Worm (Caenorhabditis elegans) whole organism, L4 larva: Measurements from ENCODE around the gene C05E11.7.

ENCODE experiments used
- F44E2.7 ChIP-seq: fragments of 200-800 bp; sonication (Bioruptor generic); IDR thresholded peaks from 2 replicates; pipeline ENCODE4 v2.1.2; 2022; ENCODE audit warnings: missing genetic modification characterization, missing compliant biosample characterization
- R02D3.7 ChIP-seq: fragments of 150-350 bp; sonication (generic microtip); optimal IDR thresholded peaks from 3 replicates; lab custom pipeline; 2014; ENCODE audit warnings: missing biosample characterization, missing genetic modification characterization
- T20F7.1 ChIP-seq: fragments of 200-800 bp; sonication (Bioruptor generic); optimal IDR thresholded peaks from 2 replicates; lab custom pipeline; 2018; ENCODE audit warnings: mild to moderate bottlenecking, missing genetic modification characterization, missing compliant biosample characterization
- Y105C5A.15 ChIP-seq: fragments of 200-800 bp; sonication (Bioruptor generic); IDR thresholded peaks from 2 replicates; pipeline ENCODE4 v1.3.6; 2022; ENCODE audit warnings: missing genetic modification characterization, missing compliant biosample characterization
- aha-1 ChIP-seq: fragments of 150-350 bp; peaks from one replicate; lab custom pipeline; 2014; ENCODE audit warnings: missing biosample characterization, missing genetic modification characterization
- aly-2 ChIP-seq: sonication (generic microtip); optimal IDR thresholded peaks from 2 replicates; lab custom pipeline; 2018; ENCODE audit warnings: missing biosample characterization, missing genetic modification characterization
- attf-4 ChIP-seq: sonication (generic microtip); optimal IDR thresholded peaks from 3 replicates; lab custom pipeline; 2017; ENCODE audit warnings: missing biosample characterization, missing genetic modification characterization
- ceh-32 ChIP-seq: sonication (generic microtip); optimal IDR thresholded peaks from 2 replicates; lab custom pipeline; 2016; ENCODE audit warnings: mild to moderate bottlenecking, missing genetic modification characterization, missing compliant biosample characterization; ENCODE audit not compliant: poor library complexity
- ceh-82 ChIP-seq: sonication (generic microtip); optimal IDR thresholded peaks from 2 replicates; lab custom pipeline; 2017; ENCODE audit warnings: missing biosample characterization, missing genetic modification characterization
- ces-1 ChIP-seq: fragments of 150-350 bp; sonication (generic microtip); optimal IDR thresholded peaks from 4 replicates; lab custom pipeline; 2014; ENCODE audit warnings: missing biosample characterization, missing genetic modification reagents, missing genetic modification characterization
- daf-16 ChIP-seq, 3 experiments: sonication (generic microtip); optimal IDR thresholded peaks; 2 replicates each; lab custom pipeline; 2016 to 2017; ENCODE audit warnings: missing genetic modification characterization in 3 of 3, missing genetic modification reagents in 3 of 3, mild to moderate bottlenecking in 2 of 3, missing compliant biosample characterization in 2 of 3, missing biosample characterization in 1 of 3, moderate library complexity in 1 of 3
- daf-8 ChIP-seq: fragments of 200-800 bp; sonication (Bioruptor generic); IDR thresholded peaks from 2 replicates; pipeline ENCODE4 v1.3.6; 2022; ENCODE audit warnings: missing genetic modification characterization, missing compliant biosample characterization
- dmd-9 ChIP-seq: fragments of 200-800 bp; sonication (Bioruptor generic); IDR thresholded peaks from 2 replicates; pipeline ENCODE4 v1.3.6; 2022; ENCODE audit warnings: missing genetic modification reagents, missing genetic modification characterization, missing compliant biosample characterization
- dve-1 ChIP-seq: sonication (generic microtip); optimal IDR thresholded peaks from 2 replicates; lab custom pipeline; 2017; ENCODE audit warnings: antibody characterized with exemption, mild to moderate bottlenecking, missing genetic modification characterization, missing compliant biosample characterization; ENCODE audit not compliant: insufficient read depth
- egl-43 ChIP-seq: fragments of 200-800 bp; sonication (Bioruptor generic); IDR thresholded peaks from 2 replicates; pipeline ENCODE4 v1.3.6; 2022; ENCODE audit warnings: missing genetic modification reagents, missing genetic modification characterization, missing compliant biosample characterization
- gei-8 ChIP-seq: fragments of 200-800 bp; sonication (Bioruptor generic); optimal IDR thresholded peaks from 2 replicates; lab custom pipeline; 2018; ENCODE audit warnings: mild to moderate bottlenecking, missing genetic modification characterization, missing compliant biosample characterization
- hif-1 ChIP-seq, 2 experiments: sonication (generic microtip); optimal IDR thresholded peaks; 2 replicates each; lab custom pipeline; 2016 to 2017; ENCODE audit warnings: missing compliant biosample characterization in 2 of 2, missing genetic modification characterization in 2 of 2, missing genetic modification reagents in 2 of 2, missing genotype in 2 of 2, mild to moderate bottlenecking in 1 of 2
- hlh-11 ChIP-seq: fragments of 200-800 bp; sonication (Bioruptor generic); optimal IDR thresholded peaks from 2 replicates; lab custom pipeline; 2018; ENCODE audit warnings: mild to moderate bottlenecking, missing genetic modification characterization, missing compliant biosample characterization
- hlh-30 ChIP-seq: sonication (generic microtip); optimal IDR thresholded peaks from 2 replicates; lab custom pipeline; 2017; ENCODE audit warnings: antibody characterized with exemption, mild to moderate bottlenecking, missing genetic modification characterization, missing compliant biosample characterization; ENCODE audit not compliant: insufficient read depth
- lim-7 ChIP-seq: fragments of 200-800 bp; sonication (Bioruptor generic); IDR thresholded peaks from 2 replicates; pipeline ENCODE4 v1.3.6; 2022; ENCODE audit warnings: missing genetic modification characterization, missing compliant biosample characterization
- lin-15B ChIP-seq: fragments of 150-350 bp; sonication (generic microtip); optimal IDR thresholded peaks from 3 replicates; lab custom pipeline; 2014; ENCODE audit warnings: missing biosample characterization, missing genetic modification characterization
- lin-29 ChIP-seq: fragments of 200-800 bp; sonication (Bioruptor generic); IDR thresholded peaks from 2 replicates; pipeline ENCODE4 v1.3.6; 2022; ENCODE audit warnings: missing genetic modification reagents, missing genetic modification characterization, missing compliant biosample characterization
- lir-3 ChIP-seq: sonication (generic microtip); optimal IDR thresholded peaks from 2 replicates; lab custom pipeline; 2016; ENCODE audit warnings: mild to moderate bottlenecking, missing genetic modification characterization, missing compliant biosample characterization
- lsy-2 ChIP-seq, 2 experiments: fragments of 150-350 bp in 1 of 2; sonication (generic microtip) in 1 of 2; optimal IDR thresholded peaks; 2 replicates each; lab custom pipeline; 2014 to 2017; ENCODE audit warnings: missing biosample characterization in 2 of 2, missing genetic modification characterization in 2 of 2
- madf-5 ChIP-seq, 2 experiments: fragments of 200-800 bp; sonication (Bioruptor generic); IDR thresholded peaks; 2 replicates each; pipeline ENCODE4 v1.3.6; 2022; ENCODE audit warnings: missing compliant biosample characterization in 2 of 2, missing genetic modification characterization in 2 of 2
- mdl-1 ChIP-seq, 2 experiments: fragments of 150-350 bp in 1 of 2; sonication (generic microtip) in 1 of 2; optimal IDR thresholded peaks; 2 replicates each; lab custom pipeline; 2014 to 2017; ENCODE audit warnings: missing biosample characterization in 2 of 2, missing genetic modification characterization in 2 of 2
- mxl-3 ChIP-seq: fragments of 200-800 bp; sonication (Bioruptor generic); optimal IDR thresholded peaks from 2 replicates; lab custom pipeline; 2018; ENCODE audit warnings: mild to moderate bottlenecking, missing genetic modification characterization, missing compliant biosample characterization
- nhr-25 ChIP-seq: sonication (generic microtip); optimal IDR thresholded peaks from 2 replicates; lab custom pipeline; 2017; ENCODE audit warnings: missing genetic modification characterization, mild to moderate bottlenecking, missing compliant biosample characterization, antibody characterized with exemption, moderate library complexity, borderline replicate concordance; ENCODE audit not compliant: insufficient read depth
- nhr-28 ChIP-seq: fragments of 150-350 bp; optimal IDR thresholded peaks from 2 replicates; lab custom pipeline; 2014; ENCODE audit warnings: missing biosample characterization, missing genetic modification characterization
- nhr-42 ChIP-seq: fragments of 200-800 bp; sonication (Bioruptor generic); IDR thresholded peaks from 2 replicates; pipeline ENCODE4 v1.3.6; 2022; ENCODE audit warnings: missing genetic modification characterization, missing compliant biosample characterization
- nhr-6 ChIP-seq: fragments of 150-350 bp; optimal IDR thresholded peaks from 2 replicates; lab custom pipeline; 2014; ENCODE audit warnings: missing biosample characterization, missing genetic modification characterization
- php-3 ChIP-seq: fragments of 200-800 bp; sonication (Bioruptor generic); IDR thresholded peaks from 2 replicates; pipeline ENCODE4 v1.3.6; 2022; ENCODE audit warnings: missing genetic modification reagents, missing genetic modification characterization, missing compliant biosample characterization
- sdz-12 ChIP-seq: fragments of 200-800 bp; sonication (Bioruptor generic); optimal IDR thresholded peaks from 2 replicates; lab custom pipeline; 2018; ENCODE audit warnings: mild to moderate bottlenecking, missing genetic modification characterization, missing compliant biosample characterization
- set-16 ChIP-seq: fragments of 200-800 bp; sonication (Bioruptor generic); IDR thresholded peaks from 2 replicates; pipeline ENCODE4 v1.3.6; 2022; ENCODE audit warnings: missing genetic modification reagents, missing genetic modification characterization, missing compliant biosample characterization
- skn-1 ChIP-seq: fragments of 150-350 bp; optimal IDR thresholded peaks from 2 replicates; lab custom pipeline; 2014; ENCODE audit warnings: missing biosample characterization, missing genetic modification characterization
- snpc-4 ChIP-seq: fragments of 150-350 bp; optimal IDR thresholded peaks from 2 replicates; lab custom pipeline; 2014; ENCODE audit warnings: missing biosample characterization, missing genetic modification characterization
- spr-1 ChIP-seq: sonication (generic microtip); optimal IDR thresholded peaks from 2 replicates; lab custom pipeline; 2016; ENCODE audit warnings: mild to moderate bottlenecking, missing genetic modification characterization, missing compliant biosample characterization
- unc-39 ChIP-seq: sonication (generic microtip); optimal IDR thresholded peaks from 2 replicates; lab custom pipeline; 2017; ENCODE audit warnings: missing biosample characterization, missing genetic modification characterization
- unc-62 ChIP-seq, 3 experiments: fragments of 150-350 bp in 1 of 3; sonication (generic microtip); optimal IDR thresholded peaks in 2 of 3; peaks in 1 of 3; 1 replicate in 1 of 3; 2 replicates in 2 of 3; lab custom pipeline; 2014 to 2017; ENCODE audit warnings: missing biosample characterization in 3 of 3, missing genetic modification characterization in 3 of 3, missing genetic modification reagents in 3 of 3, missing genotype in 1 of 3
- zip-11 ChIP-seq: fragments of 200-800 bp; sonication (Bioruptor generic); IDR thresholded peaks from 2 replicates; pipeline ENCODE4 v1.3.6; 2022; ENCODE audit warnings: missing genetic modification characterization, missing compliant biosample characterization

C05E11.7 gene

ce11 chrX:4561863-4562262, 23.6 kb downstream of the C05E11.7 start, which contains the start of gene C05E11.6:
Gene C05E11.6 (plus strand): TSS chrX:4562163.
- no peak for TF ChIP-seq mxl-3 (GFP tag; lab: Kevin White, UChicago)

DNA sequence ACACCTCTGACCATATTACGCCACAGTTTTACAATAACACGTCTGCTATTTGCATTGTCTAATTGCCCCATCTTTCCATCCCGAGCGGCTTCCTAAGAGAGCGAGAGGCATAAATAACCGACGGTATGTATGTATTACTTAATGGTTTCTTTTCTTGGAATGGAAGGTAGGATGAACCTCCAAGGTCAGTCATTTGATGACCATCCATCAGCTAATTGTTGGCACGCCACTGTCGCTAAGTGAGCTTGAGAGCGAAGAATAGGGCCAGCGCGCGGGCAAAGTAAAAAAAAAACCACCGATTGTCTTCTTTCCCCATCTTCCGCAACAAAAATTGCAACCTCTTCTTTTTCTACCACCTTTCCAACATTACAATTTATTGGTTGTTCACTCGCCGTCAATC, 29.5 kb downstream of the C05E11.7 start:
- TF ChIP-seq nhr-25 (peak; percentile 11), sdz-12 (GFP tag; lab: Kevin White, UChicago) (no peak), egl-43 (GFP tag; lab: Robert Waterston, UW) (peak; percentile 40; the same call in 1 of the 2 replicates)

DNA sequence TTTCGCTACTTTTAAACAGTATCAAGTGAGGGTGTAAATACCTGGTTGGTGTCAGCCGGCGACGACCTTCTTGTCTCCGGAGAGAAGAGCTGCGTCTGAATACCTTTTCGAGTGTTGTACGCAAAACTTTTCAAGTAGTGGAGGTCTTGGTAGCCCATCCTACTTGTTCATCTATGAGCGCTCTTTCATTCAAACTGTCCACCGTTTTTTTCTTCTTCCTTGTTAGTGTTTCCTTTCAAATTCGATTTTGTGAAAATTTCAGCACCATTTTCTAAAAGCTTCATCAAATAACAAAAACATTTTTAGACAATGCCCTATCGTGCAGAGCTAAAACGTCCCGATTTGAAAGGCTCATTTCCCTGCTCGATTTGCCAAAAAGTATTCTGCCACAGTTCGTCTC, 31.1 kb downstream of the C05E11.7 start, which contains the start of gene ham-2:
ham-2 (plus strand) TSS at position 301 of the 400 bp plus-strand sequence.
- no peak for TF ChIP-seq skn-1 (tag; lab: Kevin White, UChicago)
- no peak for TF ChIP-seq aha-1 (tag; lab: Kevin White, UChicago)
- peak in 1 of 2 experiments; percentile 79 for TF ChIP-seq unc-62 (GFP tag; optimal IDR thresholded peaks at IDR 0.05 in 1 of 2; lab: Kevin White, UChicago)
- no peak for TF ChIP-seq unc-62 (tag; optimal IDR thresholded peaks at IDR 0.05; lab: Kevin White, UChicago)
- no peak for TF ChIP-seq spr-1 (tag; lab: Kevin White, UChicago)
- TF ChIP-seq R02D3.7 (tag; lab: Kevin White, UChicago): no peak
- TF ChIP-seq hif-1 (tag; optimal IDR thresholded peaks at IDR 0.05; lab: Kevin White, UChicago): no peak
- no peak for TF ChIP-seq unc-39 (tag; lab: Kevin White, UChicago)

DNA sequence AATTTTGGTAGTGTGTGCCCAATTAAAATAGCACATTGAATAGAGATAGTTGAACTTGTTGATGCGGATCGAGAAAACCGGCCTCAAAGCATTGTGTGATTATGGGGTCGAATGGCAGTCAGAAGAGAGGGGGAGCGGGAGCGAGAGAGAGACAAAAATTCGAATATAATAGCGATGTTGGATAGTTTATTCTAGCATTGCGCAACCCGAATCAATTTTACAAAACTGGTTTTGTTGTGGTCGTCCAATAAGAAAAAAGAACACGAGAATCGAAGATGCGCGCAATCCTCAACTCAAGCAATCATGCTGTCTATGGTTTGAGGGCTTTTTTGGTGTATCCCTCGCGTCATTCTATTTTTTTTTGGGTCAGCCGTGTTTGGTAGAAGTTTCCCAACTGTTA, 32.0 kb downstream of the C05E11.7 start:
- no peak for TF ChIP-seq zip-11
- no peak for TF ChIP-seq nhr-42 (GFP tag; lab: Robert Waterston, UW)
- TF ChIP-seq daf-16 (GFP tag; optimal IDR thresholded peaks at IDR 0.05; lab: Kevin White, UChicago): no peak
- no peak for TF ChIP-seq daf-16 (tag; optimal IDR thresholded peaks at IDR 0.05; lab: Kevin White, UChicago)
- peak; percentile 5 for TF ChIP-seq nhr-28 (tag; lab: Kevin White, UChicago)
- no peak for TF ChIP-seq lir-3

- TF ChIP-seq aly-2 (tag; lab: Kevin White, UChicago) (no peak), F44E2.7 (0 out of 2 replicates have a peak, but pooled peaks have one; percentile 13)
Measured at ce11 chrX:4553033-4553432, 32.4 kb downstream of the C05E11.7 start.

ce11 chrX:4550987-4551386, 34.5 kb downstream of the C05E11.7 start:
- TF ChIP-seq php-3 (GFP tag; lab: Robert Waterston, UW): no peak
- TF ChIP-seq lsy-2 (tag; optimal IDR thresholded peaks at IDR 0.05; lab: Kevin White, UChicago): no peak
- no peak for TF ChIP-seq lin-15B (tag; lab: Kevin White, UChicago)
- peak; percentile 57; the same call in 1 of the 2 replicates for TF ChIP-seq egl-43 (GFP tag; lab: Robert Waterston, UW)
- TF ChIP-seq dve-1: no peak
- TF ChIP-seq snpc-4: no peak
- peak; percentile 29 for TF ChIP-seq nhr-28 (tag; lab: Kevin White, UChicago)
- no peak for TF ChIP-seq Y105C5A.15
- no peak for TF ChIP-seq ceh-82 (tag; lab: Kevin White, UChicago)
- no peak for TF ChIP-seq dmd-9 (GFP tag; lab: Robert Waterston, UW)
- no peak for TF ChIP-seq daf-8 (GFP tag; lab: Robert Waterston, UW)
- no peak for TF ChIP-seq lin-29 (GFP tag; lab: Robert Waterston, UW)
- TF ChIP-seq T20F7.1 (GFP tag; lab: Kevin White, UChicago): no peak
- peak; percentile 47 for TF ChIP-seq set-16 (GFP tag; lab: Robert Waterston, UW)
- TF ChIP-seq nhr-6: no peak
- TF ChIP-seq lim-7 (GFP tag; lab: Robert Waterston, UW): no peak
- TF ChIP-seq attf-4 (tag; lab: Kevin White, UChicago): no peak
- TF ChIP-seq hlh-30 (tag; lab: Kevin White, UChicago): peak; percentile 19
- TF ChIP-seq gei-8 (GFP tag; lab: Kevin White, UChicago): no peak
- no peak for TF ChIP-seq mdl-1 (tag; optimal IDR thresholded peaks at IDR 0.05; lab: Kevin White, UChicago)
- no peak for TF ChIP-seq ceh-32 (tag; lab: Kevin White, UChicago)
- peak; percentile 26 for TF ChIP-seq hlh-11 (tag; lab: Kevin White, UChicago)
- no peak for TF ChIP-seq madf-5 (GFP tag; IDR thresholded peaks at IDR 0.05; lab: Robert Waterston, UW)
- no peak for TF ChIP-seq ces-1 (GFP tag; lab: Kevin White, UChicago)
- TF ChIP-seq zip-11: no peak
- peak; percentile 13 for TF ChIP-seq mxl-3 (GFP tag; lab: Kevin White, UChicago)
- TF ChIP-seq, all 104 proteins: peak for 6
